Worm (Caenorhabditis elegans): Measurements from ENCODE around the gene srd-40.

- no peak for TF ChIP-seq mdl-1 (tag; optimal IDR thresholded peaks at IDR 0.05)
- TF ChIP-seq egl-27 (tag; optimal IDR thresholded peaks at IDR 0.05), result no peak
- no peak for TF ChIP-seq lin-15B (tag; optimal IDR thresholded peaks at IDR 0.05)
- no peak for TF ChIP-seq skn-1 (tag; optimal IDR thresholded peaks at IDR 0.05)
- TF ChIP-seq lsy-2 (tag; optimal IDR thresholded peaks at IDR 0.05), result no peak
- TF ChIP-seq snpc-4 (tag; optimal IDR thresholded peaks at IDR 0.05), result no peak
- no peak for TF ChIP-seq ztf-11 (tag; optimal IDR thresholded peaks at IDR 0.05)
- TF ChIP-seq C34B4.2 (tag; optimal IDR thresholded peaks at IDR 0.05), result no peak
- no peak for TF ChIP-seq fkh-8 (tag; optimal IDR thresholded peaks at IDR 0.05)
Observed at ce11 chrX:12331795-12332194, 8.3 kb downstream of the srd-40 start, which contains the start of gene srd-46.
